Fruit fly (Drosophila melanogaster) Kc167 (cell line): ENCODE data around the gene CG33791.

Source experiments
- h ChIP-seq: fragments of >200 bp; optimal IDR thresholded peaks from 3 replicates; lab custom pipeline; 2018; ENCODE audit warnings: missing external identifiers
- ttk ChIP-seq: sonication (Bioruptor generic); optimal IDR thresholded peaks from 2 replicates; lab custom pipeline; 2017; ENCODE audit warnings: missing external identifiers

- TF ChIP-seq ttk (lab: Kevin White, UChicago) = no peak
- TF ChIP-seq h (lab: Kevin White, UChicago) = no peak
Measured at dm6 chr3L:1629064-1629777, 26.5 kb downstream of the CG33791 start, which contains the start of gene GC.
